Fruit fly (Drosophila melanogaster): ENCODE measurements around the gene Pmvk.

Gene Pmvk

DNA sequence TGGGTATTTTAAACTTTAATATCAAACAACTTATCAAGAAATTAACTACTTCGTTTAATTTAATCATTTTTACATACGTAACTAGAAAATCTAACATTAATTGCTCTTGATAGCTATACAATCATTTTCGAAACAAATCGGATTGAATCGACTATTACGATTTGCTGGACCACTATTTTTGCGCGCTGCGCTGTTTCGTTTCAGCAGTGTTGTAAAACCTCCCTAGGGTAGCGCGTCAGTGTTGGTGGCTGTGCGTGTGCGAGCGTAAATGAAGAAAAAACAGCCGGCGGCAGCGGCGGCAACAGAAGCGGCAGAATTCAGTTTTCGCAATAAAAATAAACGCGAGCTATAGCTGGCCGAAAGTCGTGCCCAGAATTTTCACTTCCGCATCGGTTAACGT, 46.9 kb downstream of the Pmvk start, which contains the start of gene CG33116 (continued):
- peak; percentile 31; the same call in 1 of the 2 replicates for TF ChIP-seq danr (GFP tag; IDR thresholded peaks at IDR 0.05)
- peak; percentile 42; the same call in 1 of the 2 replicates for TF ChIP-seq hbn (GFP tag; IDR thresholded peaks at IDR 0.05; ENCODE audit: partially characterized antibody)
- peak; percentile 3 for TF ChIP-seq hkb (optimal IDR thresholded peaks at IDR 0.05)
- peak; percentile 79 for TF ChIP-seq hkb (GFP tag; IDR thresholded peaks at IDR 0.05)
- TF ChIP-seq tgo (GFP tag; IDR thresholded peaks at IDR 0.05) = peak; percentile 75
- TF ChIP-seq CG10979 (tag; optimal IDR thresholded peaks at IDR 0.05) = peak; percentile 84
- TF ChIP-seq Fer2 (tag; optimal IDR thresholded peaks at IDR 0.05) = peak; percentile 32
- TF ChIP-seq al (GFP tag; IDR thresholded peaks at IDR 0.05) = peak; percentile 51
- peak; percentile 42; the same call in 1 of the 2 replicates for TF ChIP-seq CG8765 (GFP tag; IDR thresholded peaks at IDR 0.05)
- TF ChIP-seq insv (GFP tag; optimal IDR thresholded peaks at IDR 0.05) = peak in 1 of 2 experiments; percentile 25
- TF ChIP-seq Six4 (GFP tag; optimal IDR thresholded peaks at IDR 0.05) = peak; percentile 73
- peak; percentile 76 for TF ChIP-seq CG1529 (GFP tag; optimal IDR thresholded peaks at IDR 0.05)
- peak; percentile 65 for TF ChIP-seq Usf (GFP tag; optimal IDR thresholded peaks at IDR 0.05)
- no peak for TF ChIP-seq gt (GFP tag; IDR thresholded peaks at IDR 0.05)
- TF ChIP-seq CG14667 (GFP tag; IDR thresholded peaks at IDR 0.05) = no peak
- peak; percentile 65 for TF ChIP-seq CG16863 (GFP tag; optimal IDR thresholded peaks at IDR 0.05)
- TF ChIP-seq pum (GFP tag; optimal IDR thresholded peaks at IDR 0.05) = peak; percentile 85
- TF ChIP-seq Doc2 (GFP tag; IDR thresholded peaks at IDR 0.05) = no peak
- no peak for TF ChIP-seq sna (GFP tag; IDR thresholded peaks at IDR 0.05; ENCODE audit: partially characterized antibody)
- TF ChIP-seq CG1647 (GFP tag; optimal IDR thresholded peaks at IDR 0.05) = peak; percentile 73
- peak; percentile 83 for TF ChIP-seq jumu (GFP tag; optimal IDR thresholded peaks at IDR 0.05)
- peak; percentile 81 for TF ChIP-seq CG12155 (GFP tag; optimal IDR thresholded peaks at IDR 0.05)
- TF ChIP-seq Ssrp (tag; optimal IDR thresholded peaks at IDR 0.05) = peak; percentile 66
- TF ChIP-seq Oli (tag; optimal IDR thresholded peaks at IDR 0.05) = peak; percentile 84
- peak; percentile 65; the same call in 2 of the 3 replicates for TF ChIP-seq Opbp (GFP tag; IDR thresholded peaks at IDR 0.05; ENCODE audit: partially characterized antibody)
- TF ChIP-seq exex (tag; optimal IDR thresholded peaks at IDR 0.05) = peak; percentile 26
- peak; percentile 40; the same call in 1 of the 3 replicates for TF ChIP-seq Mrtf (GFP tag; IDR thresholded peaks at IDR 0.05)
- TF ChIP-seq E2f2 (GFP tag; IDR thresholded peaks at IDR 0.05) = peak; percentile 66
- no peak for TF ChIP-seq pan (optimal IDR thresholded peaks at IDR 0.05)
- peak in 1 of 2 experiments; percentile 80 for TF ChIP-seq pan (GFP tag; optimal IDR thresholded peaks at IDR 0.05 in 1 of 2, IDR thresholded peaks at IDR 0.05 in 1 of 2)
- TF ChIP-seq CG6683 (GFP tag; optimal IDR thresholded peaks at IDR 0.05) = peak; percentile 30
- TF ChIP-seq CG32767 (GFP tag; IDR thresholded peaks at IDR 0.05) = 0 out of 2 replicates have a peak, but pooled peaks have one; percentile 54
- peak; percentile 34 for TF ChIP-seq fd64A (GFP tag; optimal IDR thresholded peaks at IDR 0.05)
- TF ChIP-seq CG1792 (GFP tag; optimal IDR thresholded peaks at IDR 0.05) = peak; percentile 63
- TF ChIP-seq CG7786 (GFP tag; optimal IDR thresholded peaks at IDR 0.05) = peak; percentile 85
- TF ChIP-seq run (tag; optimal IDR thresholded peaks at IDR 0.05) = peak; percentile 41
- TF ChIP-seq HLH3B (GFP tag; IDR thresholded peaks at IDR 0.05) = peak; percentile 76
- TF ChIP-seq cas (GFP tag; IDR thresholded peaks at IDR 0.05) = peak; percentile 32; the same call in 1 of the 2 replicates
- TF ChIP-seq E2f1 (GFP tag; IDR thresholded peaks at IDR 0.05) = peak; percentile 72
- TF ChIP-seq CG12769 (tag; optimal IDR thresholded peaks at IDR 0.05) = peak; percentile 78
- TF ChIP-seq CG33557 (GFP tag; optimal IDR thresholded peaks at IDR 0.05) = peak; percentile 81
- TF ChIP-seq CG10543 (GFP tag; optimal IDR thresholded peaks at IDR 0.05) = peak; percentile 49
- TF ChIP-seq CG13424 (tag; optimal IDR thresholded peaks at IDR 0.05) = peak; percentile 76
- peak; percentile 89 for TF ChIP-seq Xbp1 (GFP tag; optimal IDR thresholded peaks at IDR 0.05)
- TF ChIP-seq slbo (GFP tag; IDR thresholded peaks at IDR 0.05) = peak; percentile 84
- peak; percentile 10; the same call in 1 of the 2 replicates for TF ChIP-seq Ravus (GFP tag; IDR thresholded peaks at IDR 0.05)
- peak; percentile 81 for TF ChIP-seq CG12659 (GFP tag; optimal IDR thresholded peaks at IDR 0.05)
- peak; percentile 81 for TF ChIP-seq onecut (GFP tag; IDR thresholded peaks at IDR 0.05)
- peak; percentile 20 for TF ChIP-seq corto (GFP tag; optimal IDR thresholded peaks at IDR 0.05)
- TF ChIP-seq CG15601 (tag; optimal IDR thresholded peaks at IDR 0.05) = peak; percentile 79
- TF ChIP-seq Doc3 (GFP tag; IDR thresholded peaks at IDR 0.05; ENCODE audit: partially characterized antibody) = no peak

All from whole organism, embryonic.